Worm (Caenorhabditis elegans) whole organism, L2 larva: ENCODE data around the gene daam-1.

Experiments used
- ama-1 ChIP-seq: fragments of 150-350 bp; optimal IDR thresholded peaks from 2 replicates; lab custom pipeline; 2018; ENCODE audit warnings: inconsistent platforms
- dmd-4 ChIP-seq: sonication (generic microtip); optimal IDR thresholded peaks from 2 replicates; lab custom pipeline; 2017; ENCODE audit warnings: missing biosample characterization, missing genetic modification characterization
- lin-11 ChIP-seq: fragments of 150-350 bp; sonication (generic microtip); optimal IDR thresholded peaks from 2 replicates; lab custom pipeline; 2014; ENCODE audit warnings: missing biosample characterization, missing genetic modification characterization, inconsistent platforms, mixed read lengths
- nhr-11 ChIP-seq: fragments of 150-350 bp; optimal IDR thresholded peaks from 2 replicates; lab custom pipeline; 2014; ENCODE audit warnings: missing biosample characterization, missing genetic modification characterization
- nhr-237 ChIP-seq: fragments of 150-350 bp; optimal IDR thresholded peaks from 2 replicates; lab custom pipeline; 2014; ENCODE audit warnings: missing biosample characterization, missing genetic modification characterization

ce11 chrV:58971-59370 lies 24.7 kb downstream of the daam-1 start, which contains the start of gene cyp-29A3:
- no peak for TF ChIP-seq lin-11 (tag; lab: Kevin White, UChicago)
- TF ChIP-seq ama-1: no peak
- TF ChIP-seq nhr-11 (tag; lab: Kevin White, UChicago): no peak
- no peak for TF ChIP-seq dmd-4
- TF ChIP-seq nhr-237 (tag; lab: Kevin White, UChicago): no peak
